Worm (Caenorhabditis elegans): ENCODE data around the gene dhcr-7.

DNA sequence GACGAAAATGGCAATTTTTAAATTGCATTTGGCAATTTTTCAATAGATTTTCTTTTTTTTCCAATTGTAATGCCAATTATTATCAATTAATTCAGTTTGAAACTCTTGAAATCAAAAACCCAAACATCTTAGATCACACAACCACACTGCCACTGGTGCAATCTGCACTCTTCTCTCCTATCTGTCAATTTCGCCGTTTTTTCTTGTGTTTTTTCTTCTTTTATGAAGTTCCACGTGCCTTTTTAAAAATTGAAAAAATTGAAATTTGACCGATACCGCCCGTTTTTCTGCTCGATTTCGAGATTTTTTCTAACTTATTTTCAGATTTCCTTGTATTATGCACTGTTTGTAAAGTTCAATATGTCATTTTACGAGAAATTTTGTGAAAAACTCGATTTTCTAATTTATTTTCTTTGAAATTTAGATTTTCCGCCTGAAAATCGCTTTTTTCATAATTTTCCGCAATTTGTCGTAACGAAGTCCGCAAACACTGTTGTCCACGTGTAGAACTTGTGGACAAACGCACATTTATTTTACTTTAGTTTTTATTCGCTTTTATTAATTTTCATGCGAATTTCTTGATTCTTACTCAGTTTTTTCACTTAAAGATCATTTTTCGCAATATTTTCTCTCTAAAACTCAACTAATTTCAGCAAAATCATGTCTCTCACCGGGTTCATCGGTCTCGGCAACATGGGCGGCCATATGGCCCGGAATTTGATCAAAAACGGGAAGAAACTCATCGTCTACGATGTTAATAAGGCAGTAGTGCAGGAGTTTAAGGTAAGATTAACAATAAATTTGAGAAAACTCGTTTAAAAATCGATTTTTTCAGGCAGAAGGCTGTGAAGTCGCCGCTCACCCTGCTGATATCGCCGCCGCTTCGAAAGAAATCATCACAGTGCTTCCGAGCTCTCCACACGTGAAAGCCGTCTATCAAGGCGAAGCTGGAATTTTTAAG is 8.4 kb upstream of the dhcr-7 start, which contains the start of gene B0250.5:
- TF ChIP-seq mdl-1 (tag; optimal IDR thresholded peaks at IDR 0.05): no peak
- no peak for TF ChIP-seq nhr-237 (tag; optimal IDR thresholded peaks at IDR 0.05)
- TF ChIP-seq nhr-25 (tag; optimal IDR thresholded peaks at IDR 0.05): peak; percentile 21
- no peak for TF ChIP-seq mab-5 (tag; optimal IDR thresholded peaks at IDR 0.05)
- TF ChIP-seq nhr-12 (tag; optimal IDR thresholded peaks at IDR 0.05): no peak
- TF ChIP-seq snpc-4 (tag; optimal IDR thresholded peaks at IDR 0.05): no peak
- no peak for TF ChIP-seq nhr-77 (tag; optimal IDR thresholded peaks at IDR 0.05)
- TF ChIP-seq dmd-4 (tag; optimal IDR thresholded peaks at IDR 0.05): no peak
- TF ChIP-seq ceh-82 (tag; optimal IDR thresholded peaks at IDR 0.05): no peak
- TF ChIP-seq fos-1 (tag; optimal IDR thresholded peaks at IDR 0.05): no peak
- TF ChIP-seq mbf-1 (tag; optimal IDR thresholded peaks at IDR 0.05): no peak
- TF ChIP-seq lin-11 (tag; optimal IDR thresholded peaks at IDR 0.05): no peak
- no peak for TF ChIP-seq skn-1 (tag; optimal IDR thresholded peaks at IDR 0.05)
- TF ChIP-seq elt-3 (tag; optimal IDR thresholded peaks at IDR 0.05): no peak
